Fruit fly (Drosophila melanogaster): ENCODE data around the gene tal-1A.

The tal-1A gene

dm6 chr3R:13803892-13804710 lies 8.8 kb upstream of the tal-1A start (continued):
- TF ChIP-seq Vsx1 (GFP tag; optimal IDR thresholded peaks at IDR 0.05): no peak
- TF ChIP-seq CG6765 (GFP tag; optimal IDR thresholded peaks at IDR 0.05): no peak
- TF ChIP-seq gro (GFP tag; optimal IDR thresholded peaks at IDR 0.05): no peak
- TF ChIP-seq esg (GFP tag; conservative IDR thresholded peaks at IDR 0.05): no peak
- peak; percentile 9 for TF ChIP-seq CG15601 (tag; optimal IDR thresholded peaks at IDR 0.05)
- no peak for TF ChIP-seq CG10959 (GFP tag; IDR thresholded peaks at IDR 0.05)
- no peak for TF ChIP-seq btn (GFP tag; optimal IDR thresholded peaks at IDR 0.05)
- TF ChIP-seq slou (GFP tag; optimal IDR thresholded peaks at IDR 0.05): no peak
- TF ChIP-seq schlank (tag; optimal IDR thresholded peaks at IDR 0.05): no peak
- TF ChIP-seq Atf-2 (GFP tag; optimal IDR thresholded peaks at IDR 0.05): no peak
- no peak for TF ChIP-seq Mrtf (GFP tag; IDR thresholded peaks at IDR 0.05)
- TF ChIP-seq gsb-n (tag; optimal IDR thresholded peaks at IDR 0.05): no peak
- no peak for TF ChIP-seq Rx (GFP tag; IDR thresholded peaks at IDR 0.05)
- no peak for TF ChIP-seq ssp (GFP tag; IDR thresholded peaks at IDR 0.05)
- TF ChIP-seq Aef1 (GFP tag; IDR thresholded peaks at IDR 0.05): no peak
- TF ChIP-seq CG1832 (GFP tag; optimal IDR thresholded peaks at IDR 0.05): no peak
- no peak for TF ChIP-seq Scr (GFP tag; IDR thresholded peaks at IDR 0.05; ENCODE audit: partially characterized antibody)
- TF ChIP-seq eve (GFP tag; optimal IDR thresholded peaks at IDR 0.05): peak in 1 of 2 experiments; percentile 42
- TF ChIP-seq CG12391 (tag; optimal IDR thresholded peaks at IDR 0.05): peak; percentile 28
- TF ChIP-seq yki (optimal IDR thresholded peaks at IDR 0.05): no peak
- no peak for TF ChIP-seq CG4617 (GFP tag; optimal IDR thresholded peaks at IDR 0.05; ENCODE audit: borderline replicate concordance)
- TF ChIP-seq Stat92E (GFP tag; optimal IDR thresholded peaks at IDR 0.05): no peak
- no peak for TF ChIP-seq mam (GFP tag; optimal IDR thresholded peaks at IDR 0.05)
- no peak for TF ChIP-seq CG9932 (GFP tag; IDR thresholded peaks at IDR 0.05)
- no peak for TF ChIP-seq pho (GFP tag; optimal IDR thresholded peaks at IDR 0.05)
- no peak for TF ChIP-seq stwl (tag; optimal IDR thresholded peaks at IDR 0.05)
- no peak for TF ChIP-seq ap (GFP tag; IDR thresholded peaks at IDR 0.05)
- no peak for TF ChIP-seq bigmax (GFP tag; optimal IDR thresholded peaks at IDR 0.05)
- no peak for TF ChIP-seq CG33213 (GFP tag; optimal IDR thresholded peaks at IDR 0.05)
- TF ChIP-seq lola (GFP tag; optimal IDR thresholded peaks at IDR 0.05): peak in 1 of 3 experiments; percentile 11
- TF ChIP-seq fd64A (GFP tag; optimal IDR thresholded peaks at IDR 0.05): no peak
- no peak for TF ChIP-seq ind (GFP tag; optimal IDR thresholded peaks at IDR 0.05)
- TF ChIP-seq dpn (GFP tag; optimal IDR thresholded peaks at IDR 0.05): no peak
- no peak for TF ChIP-seq HmgZ (tag; optimal IDR thresholded peaks at IDR 0.05)
- peak; percentile 58; the same call in 1 of the 3 replicates for TF ChIP-seq row (GFP tag; IDR thresholded peaks at IDR 0.05)
- TF ChIP-seq CG11696 (GFP tag; IDR thresholded peaks at IDR 0.05): no peak
- no peak for TF ChIP-seq CG1792 (GFP tag; optimal IDR thresholded peaks at IDR 0.05)
- TF ChIP-seq disco-r (GFP tag; optimal IDR thresholded peaks at IDR 0.05): no peak
- no peak for TF ChIP-seq Dbx (GFP tag; IDR thresholded peaks at IDR 0.05)
- no peak for TF ChIP-seq pan (optimal IDR thresholded peaks at IDR 0.05)
- no peak for TF ChIP-seq pan (GFP tag; optimal IDR thresholded peaks at IDR 0.05 in 1 of 2, IDR thresholded peaks at IDR 0.05 in 1 of 2)
- TF ChIP-seq ham (GFP tag; IDR thresholded peaks at IDR 0.05): no peak
- TF ChIP-seq sr (GFP tag; IDR thresholded peaks at IDR 0.05): no peak
- TF ChIP-seq CG13624 (GFP tag; optimal IDR thresholded peaks at IDR 0.05): no peak
- TF ChIP-seq CG12236 (GFP tag; optimal IDR thresholded peaks at IDR 0.05): no peak
- no peak for TF ChIP-seq gcm (GFP tag; optimal IDR thresholded peaks at IDR 0.05)
- peak; percentile 53 for TF ChIP-seq lab (GFP tag; optimal IDR thresholded peaks at IDR 0.05)
- no peak for TF ChIP-seq CG31365 (tag; optimal IDR thresholded peaks at IDR 0.05)
- TF ChIP-seq rib (GFP tag; IDR thresholded peaks at IDR 0.05): no peak
- no peak for TF ChIP-seq Max (GFP tag; optimal IDR thresholded peaks at IDR 0.05)
- TF ChIP-seq gsb (GFP tag; IDR thresholded peaks at IDR 0.05): no peak

Data from whole organism, embryonic.